Fruit fly (Drosophila melanogaster): ENCODE measurements around the gene obst-F.

obst-F gene

dm6 chr3L:20209896-20210295 is 8.5 kb upstream of the obst-F start:
- no peak for TF ChIP-seq CG6854 (GFP tag; optimal IDR thresholded peaks at IDR 0.05)
- no peak for TF ChIP-seq CG1621 (tag; optimal IDR thresholded peaks at IDR 0.05)
- no peak for TF ChIP-seq OdsH (GFP tag; optimal IDR thresholded peaks at IDR 0.05)
- TF ChIP-seq CG4318 (GFP tag; optimal IDR thresholded peaks at IDR 0.05), result no peak
- no peak for TF ChIP-seq CG6276 (GFP tag; optimal IDR thresholded peaks at IDR 0.05)
- TF ChIP-seq fd85E (GFP tag; optimal IDR thresholded peaks at IDR 0.05), result no peak
- no peak for TF ChIP-seq CG6808 (GFP tag; optimal IDR thresholded peaks at IDR 0.05)
- TF ChIP-seq Sox14 (GFP tag; optimal IDR thresholded peaks at IDR 0.05), result no peak
- no peak for TF ChIP-seq Smox (GFP tag; optimal IDR thresholded peaks at IDR 0.05)
- no peak for TF ChIP-seq vri (GFP tag; optimal IDR thresholded peaks at IDR 0.05)
- no peak for TF ChIP-seq CG31627 (GFP tag; optimal IDR thresholded peaks at IDR 0.05)
- TF ChIP-seq CG15336 (GFP tag; IDR thresholded peaks at IDR 0.05), result no peak
- TF ChIP-seq dac (GFP tag; optimal IDR thresholded peaks at IDR 0.05), result no peak
- no peak for TF ChIP-seq dsx (GFP tag; optimal IDR thresholded peaks at IDR 0.05; ENCODE audit: poor library complexity, severe bottlenecking)
- no peak for TF ChIP-seq CG8632 (GFP tag; optimal IDR thresholded peaks at IDR 0.05)
- no peak for TF ChIP-seq esn (GFP tag; optimal IDR thresholded peaks at IDR 0.05)
- TF ChIP-seq Hr39 (GFP tag; optimal IDR thresholded peaks at IDR 0.05), result no peak
- no peak for TF ChIP-seq Gug (GFP tag; IDR thresholded peaks at IDR 0.05)
- TF ChIP-seq Blimp-1 (GFP tag; optimal IDR thresholded peaks at IDR 0.05), result no peak

DNA sequence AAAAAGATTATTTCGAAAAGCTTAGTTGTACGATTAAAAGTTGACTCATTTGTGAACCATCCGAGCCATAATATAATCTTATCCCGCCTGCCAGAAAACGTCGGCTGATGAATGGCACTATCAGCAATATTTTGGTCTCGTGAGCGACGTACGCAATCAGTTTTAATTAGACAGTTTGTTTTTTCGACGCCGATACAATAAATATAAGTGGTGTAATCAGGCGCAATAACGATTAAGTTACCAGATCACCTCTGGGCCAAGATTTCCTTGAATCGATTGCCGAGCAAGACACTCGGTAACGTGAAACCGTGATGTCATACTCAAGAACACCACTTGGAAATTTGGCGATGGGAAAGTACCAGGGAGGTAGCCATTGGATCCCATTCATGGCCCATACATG is 7.7 kb upstream of the obst-F start:
- TF ChIP-seq vri (GFP tag; optimal IDR thresholded peaks at IDR 0.05), result peak; percentile 90
- no peak for TF ChIP-seq CG7368 (GFP tag; optimal IDR thresholded peaks at IDR 0.05)
- no peak for TF ChIP-seq Hr4 (GFP tag; optimal IDR thresholded peaks at IDR 0.05)
- no peak for TF ChIP-seq svp (GFP tag)
- no peak for TF ChIP-seq fkh (GFP tag; optimal IDR thresholded peaks at IDR 0.05)

- TF ChIP-seq CG6808 (GFP tag; optimal IDR thresholded peaks at IDR 0.05) (no peak), CG9139 (GFP tag; optimal IDR thresholded peaks at IDR 0.05) (no peak), CG11294 (GFP tag; IDR thresholded peaks at IDR 0.05) (no peak), CG34406 (GFP tag; optimal IDR thresholded peaks at IDR 0.05) (no peak), Hr38 (GFP tag; optimal IDR thresholded peaks at IDR 0.05) (no peak), Gug (GFP tag; IDR thresholded peaks at IDR 0.05) (no peak), fd59A (GFP tag; optimal IDR thresholded peaks at IDR 0.05) (no peak), CG32006 (GFP tag; optimal IDR thresholded peaks at IDR 0.05) (no peak), Sox15 (GFP tag; optimal IDR thresholded peaks at IDR 0.05) (no peak), CG6276 (GFP tag; optimal IDR thresholded peaks at IDR 0.05) (no peak), CG1621 (tag; optimal IDR thresholded peaks at IDR 0.05) (no peak), Hr39 (GFP tag; optimal IDR thresholded peaks at IDR 0.05) (no peak)
Observed at dm6 chr3L:20206950-20207584, 5.6 kb upstream of the obst-F start, which contains the start of gene CG6996. Gene CG6996, plus strand, starts transcription at chr3L:20207534.

DNA sequence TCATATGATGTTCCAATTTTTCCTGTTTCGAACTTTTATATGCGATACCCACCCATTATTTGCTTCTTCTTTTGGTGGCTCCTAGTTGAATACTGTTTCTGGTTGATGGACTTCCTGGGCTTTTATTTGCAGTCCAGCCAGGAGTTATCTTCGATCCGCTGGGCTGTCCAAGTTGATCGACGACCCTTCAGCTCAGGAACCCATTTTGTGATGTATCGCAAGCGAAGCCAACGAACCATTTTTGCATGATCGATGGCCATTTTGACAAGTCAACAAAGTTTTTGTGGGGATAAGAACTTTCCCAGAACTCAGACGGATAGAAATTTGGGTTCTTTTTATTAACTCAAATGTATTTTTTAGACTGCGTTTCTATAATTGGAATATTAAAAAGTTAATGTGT is 4.5 kb upstream of the obst-F start, which contains the start of gene CG7290:
Gene CG7290, minus strand, starts transcription at position 101 of the 400 bp plus-strand sequence.
- no peak for TF ChIP-seq spab (GFP tag; optimal IDR thresholded peaks at IDR 0.05)
- no peak for TF ChIP-seq CG8632 (GFP tag; optimal IDR thresholded peaks at IDR 0.05)
- no peak for TF ChIP-seq CG34406 (GFP tag; optimal IDR thresholded peaks at IDR 0.05)
- no peak for TF ChIP-seq CG4318 (GFP tag; optimal IDR thresholded peaks at IDR 0.05)
- no peak for TF ChIP-seq CG6276 (GFP tag; optimal IDR thresholded peaks at IDR 0.05)
- TF ChIP-seq CG3032 (tag; optimal IDR thresholded peaks at IDR 0.05), result no peak
- no peak for TF ChIP-seq Smox (GFP tag; optimal IDR thresholded peaks at IDR 0.05)
- TF ChIP-seq CG32006 (GFP tag; optimal IDR thresholded peaks at IDR 0.05), result no peak
- no peak for TF ChIP-seq esn (GFP tag; optimal IDR thresholded peaks at IDR 0.05)

DNA sequence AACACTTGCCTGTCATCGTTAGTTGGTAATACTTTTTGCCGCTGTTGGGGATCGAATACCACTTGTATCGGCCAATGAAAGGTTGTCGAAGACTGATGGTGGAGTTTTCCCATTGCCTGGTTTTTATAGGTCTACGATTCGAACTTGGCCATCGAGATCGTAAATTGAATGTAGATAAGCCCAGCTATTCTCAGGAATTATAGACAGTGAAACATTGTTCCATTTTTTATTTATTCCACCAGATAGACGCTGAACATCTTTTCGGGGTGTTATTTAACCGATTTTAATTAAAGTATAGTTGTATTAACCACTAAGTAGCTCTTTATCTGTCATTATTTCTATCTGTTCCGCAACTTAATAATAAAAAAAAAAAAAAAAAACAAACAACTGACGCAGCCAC is 2.1 kb upstream of the obst-F start, which contains the start of gene CG7298:
Gene CG7298, minus strand, starts transcription at position 101 of the 400 bp plus-strand sequence.
- TF ChIP-seq pdm3 (GFP tag; optimal IDR thresholded peaks at IDR 0.05), result no peak
- TF ChIP-seq achi (GFP tag; optimal IDR thresholded peaks at IDR 0.05), result no peak
- no peak for TF ChIP-seq dac (GFP tag; optimal IDR thresholded peaks at IDR 0.05)
- no peak for TF ChIP-seq eg (GFP tag; IDR thresholded peaks at IDR 0.05)
- no peak for TF ChIP-seq Eip93F (GFP tag; optimal IDR thresholded peaks at IDR 0.05)
- no peak for TF ChIP-seq Gug (GFP tag; IDR thresholded peaks at IDR 0.05)
- no peak for TF ChIP-seq fd59A (GFP tag; optimal IDR thresholded peaks at IDR 0.05)
- no peak for TF ChIP-seq CG4318 (GFP tag; optimal IDR thresholded peaks at IDR 0.05)
- TF ChIP-seq CG6163 (GFP tag; IDR thresholded peaks at IDR 0.05), result no peak
- TF ChIP-seq Blimp-1 (GFP tag; optimal IDR thresholded peaks at IDR 0.05), result no peak
- TF ChIP-seq CG11902 (GFP tag; optimal IDR thresholded peaks at IDR 0.05), result no peak
- TF ChIP-seq CG8632 (GFP tag; optimal IDR thresholded peaks at IDR 0.05), result no peak
- no peak for TF ChIP-seq CG3919 (GFP tag; optimal IDR thresholded peaks at IDR 0.05)
- no peak for TF ChIP-seq CG32006 (GFP tag; optimal IDR thresholded peaks at IDR 0.05)
- TF ChIP-seq CG31627 (GFP tag; optimal IDR thresholded peaks at IDR 0.05), result no peak
- TF ChIP-seq net (GFP tag; optimal IDR thresholded peaks at IDR 0.05), result no peak
